Worm (Caenorhabditis elegans) whole organism, L2 larva: ENCODE measurements around the gene flp-21.

Experiments
- C34F6.9 ChIP-seq: fragments of 150-350 bp; optimal IDR thresholded peaks from 2 replicates; lab custom pipeline; 2014; ENCODE audit warnings: missing biosample characterization, missing genetic modification characterization
- F13H6.1 ChIP-seq: sonication (generic microtip); optimal IDR thresholded peaks from 2 replicates; lab custom pipeline; 2016; ENCODE audit warnings: missing genetic modification characterization, missing compliant biosample characterization
- R02D3.7 ChIP-seq: fragments of 150-350 bp; optimal IDR thresholded peaks from 2 replicates; lab custom pipeline; 2014; ENCODE audit warnings: missing biosample characterization, missing genetic modification characterization
- Y55F3AM.14 ChIP-seq: fragments of 200-800 bp; sonication (Bioruptor generic); optimal IDR thresholded peaks from 2 replicates; lab custom pipeline; 2018; ENCODE audit warnings: mild to moderate bottlenecking, missing genetic modification characterization, missing compliant biosample characterization
- aly-2 ChIP-seq: fragments of 150-350 bp; optimal IDR thresholded peaks from 2 replicates; lab custom pipeline; 2014; ENCODE audit warnings: missing biosample characterization, missing genetic modification characterization
- ama-1 ChIP-seq: fragments of 150-350 bp; optimal IDR thresholded peaks from 2 replicates; lab custom pipeline; 2018; ENCODE audit warnings: inconsistent platforms
- ceh-16 ChIP-seq: fragments of 150-350 bp; optimal IDR thresholded peaks from 2 replicates; lab custom pipeline; 2014; ENCODE audit warnings: missing biosample characterization, missing genetic modification characterization
- crh-2 ChIP-seq: sonication (generic microtip); optimal IDR thresholded peaks from 2 replicates; lab custom pipeline; 2017; ENCODE audit warnings: missing biosample characterization, missing genetic modification characterization
- dmd-4 ChIP-seq: sonication (generic microtip); optimal IDR thresholded peaks from 2 replicates; lab custom pipeline; 2017; ENCODE audit warnings: missing biosample characterization, missing genetic modification characterization
- egl-27 ChIP-seq: sonication (generic microtip); optimal IDR thresholded peaks from 3 replicates; lab custom pipeline; 2017; ENCODE audit warnings: missing biosample characterization, missing genetic modification reagents, missing genetic modification characterization
- elt-1 ChIP-seq: fragments of 150-350 bp; optimal IDR thresholded peaks from 2 replicates; lab custom pipeline; 2014; ENCODE audit warnings: missing biosample characterization, missing genetic modification characterization
- elt-3 ChIP-seq: sonication (generic microtip); optimal IDR thresholded peaks from 2 replicates; lab custom pipeline; 2017; ENCODE audit warnings: missing biosample characterization, missing genetic modification characterization
- fos-1 ChIP-seq: fragments of 150-350 bp; optimal IDR thresholded peaks from 2 replicates; lab custom pipeline; 2014; ENCODE audit warnings: missing biosample characterization, missing genetic modification characterization
- gmeb-1 ChIP-seq: fragments of 150-350 bp; optimal IDR thresholded peaks from 2 replicates; lab custom pipeline; 2014; ENCODE audit warnings: missing biosample characterization, missing genetic modification characterization
- lin-11 ChIP-seq: fragments of 150-350 bp; sonication (generic microtip); optimal IDR thresholded peaks from 2 replicates; lab custom pipeline; 2014; ENCODE audit warnings: missing biosample characterization, missing genetic modification characterization, inconsistent platforms, mixed read lengths
- lin-13 ChIP-seq: fragments of 150-350 bp; optimal IDR thresholded peaks from 2 replicates; lab custom pipeline; 2014; ENCODE audit warnings: missing biosample characterization, missing genetic modification reagents, missing genetic modification characterization
- lin-39 ChIP-seq: fragments of 150-350 bp; optimal IDR thresholded peaks from 2 replicates; lab custom pipeline; 2014; ENCODE audit warnings: missing biosample characterization, missing genetic modification reagents, missing genetic modification characterization
- lsy-2 ChIP-seq, 2 experiments: fragments of 150-350 bp in 1 of 2; sonication (generic microtip) in 1 of 2; optimal IDR thresholded peaks; 2 replicates each; lab custom pipeline; 2014 to 2017; ENCODE audit warnings: missing biosample characterization in 2 of 2, missing genetic modification characterization in 2 of 2
- mab-5 ChIP-seq: fragments of 150-350 bp; optimal IDR thresholded peaks from 2 replicates; lab custom pipeline; 2014; ENCODE audit warnings: missing biosample characterization, missing genetic modification characterization
- mbf-1 ChIP-seq: sonication (generic microtip); optimal IDR thresholded peaks from 2 replicates; lab custom pipeline; 2017; ENCODE audit warnings: missing biosample characterization, missing genetic modification characterization
- mdl-1 ChIP-seq, 2 experiments: fragments of 150-350 bp in 1 of 2; sonication (generic microtip) in 1 of 2; optimal IDR thresholded peaks; 2 replicates each; lab custom pipeline; 2017; ENCODE audit warnings: missing biosample characterization in 2 of 2, missing genetic modification characterization in 2 of 2
- nhr-10 ChIP-seq: sonication (generic microtip); optimal IDR thresholded peaks from 2 replicates; lab custom pipeline; 2017; ENCODE audit warnings: missing biosample characterization, missing genetic modification characterization
- nhr-11 ChIP-seq: fragments of 150-350 bp; optimal IDR thresholded peaks from 2 replicates; lab custom pipeline; 2014; ENCODE audit warnings: missing biosample characterization, missing genetic modification characterization
- nhr-12 ChIP-seq: fragments of 150-350 bp; optimal IDR thresholded peaks from 2 replicates; lab custom pipeline; 2014; ENCODE audit warnings: missing biosample characterization, missing genetic modification characterization
- nhr-129 ChIP-seq: fragments of 150-350 bp; optimal IDR thresholded peaks from 2 replicates; lab custom pipeline; 2014; ENCODE audit warnings: missing biosample characterization, missing genetic modification characterization
- nhr-21 ChIP-seq: fragments of 150-350 bp; optimal IDR thresholded peaks from 2 replicates; lab custom pipeline; 2014; ENCODE audit warnings: missing biosample characterization, missing genetic modification characterization
- nhr-23 ChIP-seq: fragments of 150-350 bp; optimal IDR thresholded peaks from 2 replicates; lab custom pipeline; 2014; ENCODE audit warnings: missing biosample characterization, missing genetic modification reagents, missing genetic modification characterization
- nhr-237 ChIP-seq: fragments of 150-350 bp; optimal IDR thresholded peaks from 2 replicates; lab custom pipeline; 2014; ENCODE audit warnings: missing biosample characterization, missing genetic modification characterization
- nhr-25 ChIP-seq: fragments of 150-350 bp; sonication (generic microtip); optimal IDR thresholded peaks from 3 replicates; lab custom pipeline; 2014; ENCODE audit warnings: missing biosample characterization, missing genetic modification characterization
- nhr-77 ChIP-seq: fragments of 150-350 bp; optimal IDR thresholded peaks from 2 replicates; lab custom pipeline; 2014; ENCODE audit warnings: missing biosample characterization, missing genetic modification characterization
- peb-1 ChIP-seq: fragments of 150-350 bp; optimal IDR thresholded peaks from 2 replicates; lab custom pipeline; 2014; ENCODE audit warnings: missing biosample characterization, missing genetic modification characterization
- sma-3 ChIP-seq: sonication (generic microtip); optimal IDR thresholded peaks from 2 replicates; lab custom pipeline; 2016; ENCODE audit warnings: missing genetic modification reagents, missing genetic modification characterization, missing compliant biosample characterization
- sma-9 ChIP-seq, 2 experiments: fragments of 150-350 bp in 1 of 2; sonication (generic microtip) in 1 of 2; optimal IDR thresholded peaks; 2 replicates each; lab custom pipeline; 2014 to 2016; ENCODE audit warnings: missing genetic modification characterization in 2 of 2, mild to moderate bottlenecking in 1 of 2, missing biosample characterization in 1 of 2, missing compliant biosample characterization in 1 of 2, missing genetic modification reagents in 1 of 2, moderate library complexity in 1 of 2
- unc-39 ChIP-seq: fragments of 150-350 bp; optimal IDR thresholded peaks from 2 replicates; lab custom pipeline; 2014; ENCODE audit warnings: missing biosample characterization, missing genetic modification characterization
- unc-55 ChIP-seq: fragments of 150-350 bp; sonication (generic microtip); optimal IDR thresholded peaks from 3 replicates; lab custom pipeline; 2014; ENCODE audit warnings: missing biosample characterization, missing genetic modification reagents, missing genetic modification characterization
- unc-62 ChIP-seq: fragments of 150-350 bp; optimal IDR thresholded peaks from 2 replicates; lab custom pipeline; 2014; ENCODE audit warnings: missing biosample characterization, missing genetic modification reagents, missing genetic modification characterization
- ztf-1 ChIP-seq: fragments of 200-800 bp; sonication (Bioruptor generic); conservative IDR thresholded peaks from 2 replicates; pipeline ENCODE4 v1.3.6; 2022; ENCODE audit warnings: missing genetic modification characterization, missing compliant biosample characterization
- ztf-4 ChIP-seq: fragments of 150-350 bp; optimal IDR thresholded peaks from 2 replicates; lab custom pipeline; 2014; ENCODE audit warnings: missing biosample characterization, missing genetic modification characterization

Gene flp-21

DNA sequence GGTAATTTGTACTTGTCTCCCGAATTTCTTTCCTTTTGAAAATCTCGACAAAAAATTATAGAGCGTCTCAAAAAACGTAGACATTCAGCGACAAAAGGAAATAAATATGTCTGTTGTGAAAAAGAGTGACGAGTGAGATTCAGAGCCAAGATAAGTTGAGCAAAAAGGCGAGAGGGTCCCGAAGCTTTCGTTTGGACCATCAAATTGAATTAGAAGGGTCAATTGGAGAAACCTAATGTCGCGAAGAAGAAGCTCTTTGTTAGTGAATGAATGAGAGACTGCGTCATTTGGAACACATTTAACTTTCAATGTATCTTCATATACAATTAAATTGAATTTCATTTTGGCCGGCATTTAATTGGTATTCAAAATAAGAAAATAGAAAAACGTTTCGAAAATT is 23.3 kb downstream of the flp-21 start:
- TF ChIP-seq elt-3 (tag; lab: Kevin White, UChicago) (no peak), fos-1 (tag; lab: Kevin White, UChicago) (no peak), lin-39 (tag; lab: Kevin White, UChicago) (no peak), R02D3.7 (tag; lab: Kevin White, UChicago) (no peak), mbf-1 (no peak), nhr-11 (no peak)

DNA sequence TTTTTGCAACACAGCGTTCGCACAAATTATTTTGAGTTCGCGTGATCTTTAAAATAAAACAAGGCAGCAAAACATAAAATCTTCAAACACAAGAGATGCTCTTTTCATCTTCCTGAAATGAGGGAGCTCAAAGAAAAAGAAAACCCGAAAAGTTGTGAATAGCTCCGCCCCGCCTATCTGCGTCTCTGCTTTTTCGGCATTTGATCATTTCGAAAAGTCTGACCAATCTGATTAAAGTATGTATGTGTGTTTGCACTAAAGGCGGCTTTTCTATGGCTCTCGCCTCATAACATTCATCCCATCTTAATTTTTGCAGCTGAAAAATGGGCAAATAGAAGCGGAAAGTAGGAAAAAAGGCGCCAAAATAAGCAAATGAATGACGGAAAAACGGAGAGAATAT is 26.4 kb downstream of the flp-21 start:
- TF ChIP-seq unc-39 (tag; lab: Kevin White, UChicago) (no peak), unc-55 (GFP tag; lab: Kevin White, UChicago) (peak; percentile 21), elt-3 (tag; lab: Kevin White, UChicago) (no peak), C34F6.9 (tag; lab: Kevin White, UChicago) (peak; percentile 13), dmd-4 (tag; lab: Kevin White, UChicago) (no peak), gmeb-1 (no peak)

DNA sequence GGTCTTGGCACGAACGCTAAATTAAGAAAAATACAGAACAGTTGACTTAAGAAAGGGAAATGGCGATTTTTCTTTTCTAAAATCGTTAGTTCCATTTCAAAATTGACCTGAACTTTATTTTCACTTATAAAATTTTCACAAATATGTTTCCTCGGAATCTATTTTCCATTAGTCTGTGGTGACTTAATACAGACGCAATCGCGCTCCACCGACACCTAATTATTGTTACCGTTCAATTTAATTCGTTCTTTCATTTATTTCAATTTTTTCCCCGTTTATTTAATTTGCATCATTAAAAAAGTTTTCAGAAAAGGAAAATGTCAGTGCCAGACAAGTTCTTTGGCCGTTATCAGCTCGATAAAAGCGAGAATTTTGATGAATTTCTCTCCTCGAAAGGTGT is 27.1 kb downstream of the flp-21 start, which contains the start of gene lbp-4:
Gene lbp-4, plus strand, starts transcription at position 309 of the 400 bp plus-strand sequence.
- TF ChIP-seq C34F6.9 (tag; lab: Kevin White, UChicago) (peak; percentile 71), unc-39 (tag; lab: Kevin White, UChicago) (no peak), unc-55 (GFP tag; lab: Kevin White, UChicago) (peak; percentile 71), fos-1 (tag; lab: Kevin White, UChicago) (peak; percentile 50), nhr-129 (tag; lab: Kevin White, UChicago) (peak; percentile 24), sma-9 (GFP tag; optimal IDR thresholded peaks at IDR 0.05; lab: Kevin White, UChicago) (peak; percentile 7), sma-9 (tag; optimal IDR thresholded peaks at IDR 0.05; lab: Kevin White, UChicago) (no peak), lsy-2 (tag; optimal IDR thresholded peaks at IDR 0.05; lab: Kevin White, UChicago) (peak in 1 of 2 experiments; percentile 64), nhr-11 (no peak), mbf-1 (no peak), gmeb-1 (peak; percentile 27), crh-2 (tag; lab: Kevin White, UChicago) (peak; percentile 47), sma-3 (peak; percentile 45)

DNA sequence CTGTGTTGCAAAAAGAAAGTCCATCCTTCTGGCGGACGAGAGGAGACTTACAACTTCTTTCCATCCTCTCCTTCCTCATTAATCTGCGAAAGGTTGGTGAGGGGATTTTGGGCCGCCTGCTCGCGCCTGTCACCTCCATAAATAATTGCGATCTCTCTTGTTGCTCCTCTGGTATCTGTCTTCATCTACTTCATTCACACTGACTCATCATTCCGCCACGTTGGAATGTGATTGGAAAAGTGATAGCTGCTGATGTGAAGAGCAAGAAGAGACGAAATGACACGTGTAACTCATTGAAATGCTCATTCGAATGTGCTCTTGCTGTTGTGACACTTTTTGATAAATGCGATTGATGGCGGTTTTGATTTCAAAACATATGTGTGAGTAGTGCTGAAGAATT is 29.5 kb downstream of the flp-21 start:
- TF ChIP-seq nhr-10 = no peak
- TF ChIP-seq lin-39 (tag; lab: Kevin White, UChicago) = no peak
- no peak for TF ChIP-seq sma-3
- no peak for TF ChIP-seq nhr-237 (tag; lab: Kevin White, UChicago)
- TF ChIP-seq mdl-1 (tag; optimal IDR thresholded peaks at IDR 0.05; lab: Kevin White, UChicago) = no peak
- TF ChIP-seq ztf-4 (tag; lab: Kevin White, UChicago) = no peak
- TF ChIP-seq unc-62 = peak; percentile 8
- TF ChIP-seq ama-1 = no peak
- TF ChIP-seq elt-1 (tag; lab: Kevin White, UChicago) = no peak
- TF ChIP-seq egl-27 (tag; lab: Kevin White, UChicago) = peak; percentile 19
- TF ChIP-seq dmd-4 (tag; lab: Kevin White, UChicago) = no peak
- no peak for TF ChIP-seq nhr-23 (tag; lab: Kevin White, UChicago)
- no peak for TF ChIP-seq aly-2
- TF ChIP-seq nhr-25 (tag; lab: Kevin White, UChicago) = no peak
- TF ChIP-seq sma-9 (GFP tag; optimal IDR thresholded peaks at IDR 0.05; lab: Kevin White, UChicago) = peak; percentile 32
- TF ChIP-seq sma-9 (tag; optimal IDR thresholded peaks at IDR 0.05; lab: Kevin White, UChicago) = no peak
- no peak for TF ChIP-seq peb-1 (tag; lab: Kevin White, UChicago)
- no peak for TF ChIP-seq lin-13
- peak; percentile 56 for TF ChIP-seq mab-5 (tag; lab: Kevin White, UChicago)
- peak; percentile 37 for TF ChIP-seq C34F6.9 (tag; lab: Kevin White, UChicago)
- no peak for TF ChIP-seq R02D3.7 (tag; lab: Kevin White, UChicago)
- peak; percentile 60 for TF ChIP-seq crh-2 (tag; lab: Kevin White, UChicago)
- TF ChIP-seq lin-11 = no peak
- no peak for TF ChIP-seq nhr-77
- TF ChIP-seq nhr-11 = no peak
- TF ChIP-seq nhr-129 (tag; lab: Kevin White, UChicago) = peak; percentile 84
- peak in 1 of 2 experiments; percentile 57 for TF ChIP-seq lsy-2 (tag; optimal IDR thresholded peaks at IDR 0.05; lab: Kevin White, UChicago)
- TF ChIP-seq gmeb-1 = no peak
- no peak for TF ChIP-seq elt-3 (tag; lab: Kevin White, UChicago)
- TF ChIP-seq ceh-16 (tag; lab: Kevin White, UChicago) = no peak
- no peak for TF ChIP-seq fos-1 (tag; lab: Kevin White, UChicago)
- TF ChIP-seq F13H6.1 (tag; lab: Kevin White, UChicago) = peak; percentile 82
- no peak for TF ChIP-seq ztf-1
- no peak for TF ChIP-seq nhr-21
- no peak for TF ChIP-seq nhr-12 (tag; lab: Kevin White, UChicago)
- TF ChIP-seq Y55F3AM.14 (GFP tag; lab: Kevin White, UChicago) = no peak
